Worm (Caenorhabditis elegans) whole organism, mixed stage, embryonic: ENCODE measurements around the gene tyr-1.

Source experiments
- M03D4.4 ChIP-seq: sonication (generic microtip); optimal IDR thresholded peaks from 2 replicates; lab custom pipeline; 2017; ENCODE audit warnings: mild to moderate bottlenecking, missing genetic modification characterization, missing compliant biosample characterization
- bed-3 ChIP-seq: fragments of 200-800 bp; sonication (Bioruptor generic); optimal IDR thresholded peaks from 3 replicates; lab custom pipeline; 2018; ENCODE audit warnings: mild to moderate bottlenecking, missing genetic modification characterization, moderate library complexity, missing compliant biosample characterization
- blmp-1 ChIP-seq: fragments of 150-350 bp; optimal IDR thresholded peaks from 2 replicates; lab custom pipeline; 2014; ENCODE audit warnings: missing biosample characterization, missing genetic modification characterization
- ceh-39 ChIP-seq: fragments of 150-350 bp; optimal IDR thresholded peaks from 2 replicates; lab custom pipeline; 2014; ENCODE audit warnings: missing biosample characterization, missing genetic modification characterization
- ceh-43 ChIP-seq: fragments of 200-800 bp; sonication (Bioruptor generic); optimal IDR thresholded peaks from 2 replicates; lab custom pipeline; 2018; ENCODE audit warnings: mild to moderate bottlenecking, missing genetic modification characterization, moderate library complexity, missing compliant biosample characterization
- ceh-83 ChIP-seq: fragments of 200-800 bp; sonication (Bioruptor generic); optimal IDR thresholded peaks from 2 replicates; lab custom pipeline; 2018; ENCODE audit warnings: mild to moderate bottlenecking, missing genetic modification characterization, missing compliant biosample characterization
- ces-1 ChIP-seq: fragments of 150-350 bp; optimal IDR thresholded peaks from 2 replicates; lab custom pipeline; 2014; ENCODE audit warnings: missing biosample characterization, missing genetic modification reagents, missing genetic modification characterization
- cnd-1 ChIP-seq: fragments of 200-800 bp; sonication (Bioruptor generic); optimal IDR thresholded peaks from 2 replicates; lab custom pipeline; 2018; ENCODE audit warnings: mild to moderate bottlenecking, missing genetic modification characterization, missing compliant biosample characterization
- drap-1 ChIP-seq: fragments of 200-800 bp; sonication (Bioruptor generic); optimal IDR thresholded peaks from 3 replicates; lab custom pipeline; 2018; ENCODE audit warnings: mild to moderate bottlenecking, missing genetic modification characterization, missing compliant biosample characterization
- elt-1 ChIP-seq: sonication (generic microtip); optimal IDR thresholded peaks from 2 replicates; lab custom pipeline; 2017; ENCODE audit warnings: missing genetic modification characterization, mild to moderate bottlenecking, missing compliant biosample characterization, antibody characterized with exemption, moderate library complexity, borderline replicate concordance; ENCODE audit not compliant: insufficient read depth
- elt-3 ChIP-seq: fragments of 150-350 bp; optimal IDR thresholded peaks from 2 replicates; lab custom pipeline; 2014; ENCODE audit warnings: missing biosample characterization, missing genetic modification characterization
- flh-1 ChIP-seq: fragments of 200-800 bp; sonication (Bioruptor generic); optimal IDR thresholded peaks from 2 replicates; lab custom pipeline; 2018; ENCODE audit warnings: mild to moderate bottlenecking, missing genetic modification characterization, moderate library complexity, missing compliant biosample characterization
- ham-2 ChIP-seq: fragments of 200-800 bp; sonication (Bioruptor generic); optimal IDR thresholded peaks from 2 replicates; lab custom pipeline; 2018; ENCODE audit warnings: mild to moderate bottlenecking, missing genetic modification characterization, missing compliant biosample characterization
- hlh-1 ChIP-seq: fragments of 150-350 bp; optimal IDR thresholded peaks from 2 replicates; lab custom pipeline; 2014; ENCODE audit warnings: missing biosample characterization, missing genetic modification reagents, missing genetic modification characterization
- lin-13 ChIP-seq: fragments of 150-350 bp; optimal IDR thresholded peaks from 2 replicates; lab custom pipeline; 2014; ENCODE audit warnings: missing biosample characterization, missing genetic modification characterization
- lin-32 ChIP-seq: fragments of 200-800 bp; sonication (Bioruptor generic); optimal IDR thresholded peaks from 2 replicates; lab custom pipeline; 2018; ENCODE audit warnings: mild to moderate bottlenecking, missing genetic modification characterization, missing compliant biosample characterization
- mab-5 ChIP-seq: fragments of 150-350 bp; optimal IDR thresholded peaks from 2 replicates; lab custom pipeline; 2014; ENCODE audit warnings: missing biosample characterization, missing genetic modification characterization
- nhr-12 ChIP-seq: fragments of 150-350 bp; optimal IDR thresholded peaks from 2 replicates; lab custom pipeline; 2014; ENCODE audit warnings: missing biosample characterization, missing genetic modification characterization
- nhr-2 ChIP-seq: fragments of 150-350 bp; optimal IDR thresholded peaks from 2 replicates; lab custom pipeline; 2014; ENCODE audit warnings: missing biosample characterization, missing genetic modification characterization
- nhr-237 ChIP-seq: fragments of 150-350 bp; optimal IDR thresholded peaks from 2 replicates; lab custom pipeline; 2014; ENCODE audit warnings: missing biosample characterization, missing genetic modification characterization
- pha-4 ChIP-seq: fragments of 150-350 bp; optimal IDR thresholded peaks from 2 replicates; lab custom pipeline; 2018; ENCODE audit warnings: missing biosample characterization, missing genetic modification reagents, missing genetic modification characterization
- sem-2 ChIP-seq: fragments of 200-800 bp; sonication (Bioruptor generic); optimal IDR thresholded peaks from 2 replicates; lab custom pipeline; 2018; ENCODE audit warnings: mild to moderate bottlenecking, missing genetic modification characterization, missing compliant biosample characterization
- snpc-4 ChIP-seq: fragments of 150-350 bp; optimal IDR thresholded peaks from 2 replicates; lab custom pipeline; 2014; ENCODE audit warnings: missing biosample characterization, missing genetic modification characterization
- sptf-1 ChIP-seq: sonication (generic microtip); optimal IDR thresholded peaks from 2 replicates; lab custom pipeline; 2017; ENCODE audit warnings: mild to moderate bottlenecking, missing genetic modification characterization, moderate library complexity, missing compliant biosample characterization
- tbx-8 ChIP-seq: fragments of 200-800 bp; sonication (Bioruptor generic); optimal IDR thresholded peaks from 2 replicates; lab custom pipeline; 2018; ENCODE audit warnings: mild to moderate bottlenecking, missing genetic modification characterization, moderate library complexity, missing compliant biosample characterization
- unc-120 ChIP-seq: sonication (generic microtip); optimal IDR thresholded peaks from 2 replicates; lab custom pipeline; 2017; ENCODE audit warnings: missing genetic modification characterization, missing compliant biosample characterization; ENCODE audit not compliant: poor library complexity, severe bottlenecking
- unc-39 ChIP-seq: fragments of 150-350 bp; optimal IDR thresholded peaks from 2 replicates; lab custom pipeline; 2014; ENCODE audit warnings: missing biosample characterization, missing genetic modification characterization
- unc-62 ChIP-seq: fragments of 150-350 bp; optimal IDR thresholded peaks from 2 replicates; lab custom pipeline; 2014; ENCODE audit warnings: missing biosample characterization, missing genetic modification reagents, missing genetic modification characterization
- zip-8 ChIP-seq: fragments of 150-350 bp; optimal IDR thresholded peaks from 2 replicates; lab custom pipeline; 2014; ENCODE audit warnings: missing biosample characterization, missing genetic modification characterization

Gene tyr-1

ce11 chrIII:7896925-7897324 is 23.3 kb downstream of the tyr-1 start, which contains the start of gene ZK688.10:
Gene ZK688.10 (minus strand): TSS chrIII:7897025.
- no peak for TF ChIP-seq nhr-2 (tag; lab: Kevin White, UChicago)
- TF ChIP-seq unc-120 (tag; lab: Kevin White, UChicago) = no peak
- no peak for TF ChIP-seq elt-3 (tag; lab: Kevin White, UChicago)
- no peak for TF ChIP-seq nhr-12 (tag; lab: Kevin White, UChicago)
- TF ChIP-seq tbx-8 = no peak
- TF ChIP-seq M03D4.4 (tag; lab: Kevin White, UChicago) = no peak
- no peak for TF ChIP-seq drap-1 (GFP tag; lab: Kevin White, UChicago)
- no peak for TF ChIP-seq elt-1 (tag; lab: Kevin White, UChicago)

- no peak for TF ChIP-seq ces-1
- TF ChIP-seq lin-32 (GFP tag; lab: Kevin White, UChicago) = no peak
- no peak for TF ChIP-seq sptf-1 (tag; lab: Kevin White, UChicago)
- TF ChIP-seq lin-13 = no peak
- no peak for TF ChIP-seq elt-1 (tag; lab: Kevin White, UChicago)
- TF ChIP-seq nhr-237 (tag; lab: Kevin White, UChicago) = no peak
- no peak for TF ChIP-seq sem-2 (GFP tag; lab: Kevin White, UChicago)
- no peak for TF ChIP-seq tbx-8
- no peak for TF ChIP-seq ceh-39
- no peak for TF ChIP-seq M03D4.4 (tag; lab: Kevin White, UChicago)
Observed at ce11 chrIII:7897733-7898132, 24.2 kb downstream of the tyr-1 start.

ce11 chrIII:7900733-7901132 is 27.2 kb downstream of the tyr-1 start, which contains the start of gene best-24:
Gene best-24 (plus strand): TSS chrIII:7901033.
- TF ChIP-seq zip-8 (tag; lab: Kevin White, UChicago) (no peak), lin-13 (no peak), ham-2 (GFP tag; lab: Kevin White, UChicago) (no peak)

ce11 chrIII:7903427-7903826 is 29.8 kb downstream of the tyr-1 start:
- TF ChIP-seq zip-8 (tag; lab: Kevin White, UChicago) (no peak), bed-3 (GFP tag; lab: Kevin White, UChicago) (no peak), cnd-1 (no peak), mab-5 (tag; lab: Kevin White, UChicago) (no peak), hlh-1 (tag; lab: Kevin White, UChicago) (no peak), pha-4 (tag; lab: Kevin White, UChicago) (no peak), lin-13 (no peak), sem-2 (GFP tag; lab: Kevin White, UChicago) (no peak), drap-1 (GFP tag; lab: Kevin White, UChicago) (no peak)
- TF ChIP-seq, all 35 proteins: peak for 0

- TF ChIP-seq hlh-1 (tag; lab: Kevin White, UChicago) = peak; percentile 83
- no peak for TF ChIP-seq M03D4.4 (tag; lab: Kevin White, UChicago)
- peak; percentile 28 for TF ChIP-seq unc-62 (GFP tag; lab: Kevin White, UChicago)
- no peak for TF ChIP-seq tbx-8
- TF ChIP-seq blmp-1 (tag; lab: Kevin White, UChicago) = no peak
- no peak for TF ChIP-seq pha-4 (tag; lab: Kevin White, UChicago)
- no peak for TF ChIP-seq sptf-1 (tag; lab: Kevin White, UChicago)
- peak; percentile 45 for TF ChIP-seq ceh-39
- TF ChIP-seq lin-13 = no peak
Observed at ce11 chrIII:7907515-7907914, 33.9 kb downstream of the tyr-1 start, which contains the start of gene pcp-5. Gene pcp-5 (minus strand): TSS chrIII:7907615.

ce11 chrIII:7909263-7909662 is 35.7 kb downstream of the tyr-1 start, which contains the start of gene ZK688.1:
Gene ZK688.1 (plus strand): TSS chrIII:7909563.
- TF ChIP-seq ceh-43 (GFP tag; lab: Kevin White, UChicago) (no peak), nhr-237 (tag; lab: Kevin White, UChicago) (no peak), tbx-8 (no peak), mab-5 (tag; lab: Kevin White, UChicago) (no peak), flh-1 (GFP tag; lab: Kevin White, UChicago) (no peak), zip-8 (tag; lab: Kevin White, UChicago) (no peak), snpc-4 (tag; lab: Kevin White, UChicago) (no peak), unc-39 (no peak), elt-1 (tag; lab: Kevin White, UChicago) (no peak), ces-1 (no peak), sptf-1 (tag; lab: Kevin White, UChicago) (no peak), ceh-83 (GFP tag; lab: Kevin White, UChicago) (no peak), hlh-1 (tag; lab: Kevin White, UChicago) (no peak), bed-3 (GFP tag; lab: Kevin White, UChicago) (no peak), drap-1 (GFP tag; lab: Kevin White, UChicago) (no peak)
- TF ChIP-seq, all 35 proteins: peak for 0
